Fruit fly (Drosophila melanogaster): Measurements from ENCODE around the gene CG12268.

CG12268 gene

dm6 chr3R:23933684-23934575 is 14.3 kb downstream of the CG12268 start, which contains the start of gene CG5854:
TSS of gene CG5854 (plus strand) at chr3R:23933912.
- TF ChIP-seq Ptx1 (GFP tag; IDR thresholded peaks at IDR 0.05) (peak; percentile 66), nerfin-2 (GFP tag; IDR thresholded peaks at IDR 0.05; ENCODE audit: partially characterized antibody) (no peak), CG5953 (GFP tag; IDR thresholded peaks at IDR 0.05) (0 out of 2 replicates have a peak, but pooled peaks have one; percentile 48), CG3726 (GFP tag; IDR thresholded peaks at IDR 0.05) (peak; percentile 70; the same call in 1 of the 3 replicates), CTCF (GFP tag; optimal IDR thresholded peaks at IDR 0.05) (no peak), CG7786 (GFP tag; optimal IDR thresholded peaks at IDR 0.05) (peak; percentile 71), CG10147 (GFP tag; optimal IDR thresholded peaks at IDR 0.05) (peak; percentile 62), CG7745 (tag; optimal IDR thresholded peaks at IDR 0.05) (no peak), Six4 (GFP tag; optimal IDR thresholded peaks at IDR 0.05) (peak; percentile 68), CG33213 (GFP tag; optimal IDR thresholded peaks at IDR 0.05) (peak; percentile 56), Pdp1 (GFP tag; optimal IDR thresholded peaks at IDR 0.05) (peak; percentile 58 to 71), CG2120 (GFP tag; optimal IDR thresholded peaks at IDR 0.05) (peak; percentile 59), prd (optimal IDR thresholded peaks at IDR 0.05) (no peak), prd (GFP tag; IDR thresholded peaks at IDR 0.05) (peak; percentile 74), CG3995 (GFP tag; optimal IDR thresholded peaks at IDR 0.05) (peak; percentile 42), schlank (tag; optimal IDR thresholded peaks at IDR 0.05) (peak; percentile 42), CG4854 (GFP tag; optimal IDR thresholded peaks at IDR 0.05) (no peak), bsh (GFP tag; optimal IDR thresholded peaks at IDR 0.05) (peak; percentile 90 to 98), CG10565 (GFP tag; optimal IDR thresholded peaks at IDR 0.05) (no peak), sisA (GFP tag; IDR thresholded peaks at IDR 0.05) (peak; percentile 58), CG1647 (GFP tag; optimal IDR thresholded peaks at IDR 0.05) (peak; percentile 59), Hr39 (optimal IDR thresholded peaks at IDR 0.05) (no peak), CG6813 (GFP tag; optimal IDR thresholded peaks at IDR 0.05) (peak; percentile 75), Taf1 (GFP tag; IDR thresholded peaks at IDR 0.05) (0 out of 2 replicates have a peak, but pooled peaks have one; percentile 16), sna (GFP tag; IDR thresholded peaks at IDR 0.05; ENCODE audit: partially characterized antibody) (no peak; the same call in 1 of the 2 replicates), crc (GFP tag; optimal IDR thresholded peaks at IDR 0.05) (peak; percentile 44), sim (GFP tag; IDR thresholded peaks at IDR 0.05) (peak; percentile 55; the same call in 1 of the 2 replicates), gem (tag; optimal IDR thresholded peaks at IDR 0.05) (peak; percentile 79), lmd (GFP tag; IDR thresholded peaks at IDR 0.05) (peak; percentile 59), CG17359 (tag; optimal IDR thresholded peaks at IDR 0.05) (peak; percentile 74), Dad (GFP tag; optimal IDR thresholded peaks at IDR 0.05) (peak; percentile 55), CG9797 (GFP tag; optimal IDR thresholded peaks at IDR 0.05) (peak; percentile 75), CG2129 (GFP tag; IDR thresholded peaks at IDR 0.05; ENCODE audit: partially characterized antibody) (no peak), sug (tag; optimal IDR thresholded peaks at IDR 0.05) (peak; percentile 29), yki (optimal IDR thresholded peaks at IDR 0.05) (no peak), tna (GFP tag; IDR thresholded peaks at IDR 0.05; ENCODE audit: partially characterized antibody) (no peak), gcm (GFP tag; optimal IDR thresholded peaks at IDR 0.05) (peak; percentile 74), CG1832 (GFP tag; optimal IDR thresholded peaks at IDR 0.05) (no peak), Jarid2 (GFP tag; optimal IDR thresholded peaks at IDR 0.05) (peak; percentile 21), dmrt99B (tag; optimal IDR thresholded peaks at IDR 0.05) (peak; percentile 73), Sox102F (GFP tag; optimal IDR thresholded peaks at IDR 0.05) (peak; percentile 86), kah (GFP tag; optimal IDR thresholded peaks at IDR 0.05) (no peak), MBD-R2 (GFP tag; IDR thresholded peaks at IDR 0.05) (peak; percentile 57; the same call in 1 of the 2 replicates), D19A (tag; optimal IDR thresholded peaks at IDR 0.05) (peak; percentile 51), CG9876 (GFP tag; optimal IDR thresholded peaks at IDR 0.05) (peak; percentile 73), Hsf (GFP tag; optimal IDR thresholded peaks at IDR 0.05) (peak; percentile 78), Atf-2 (GFP tag; optimal IDR thresholded peaks at IDR 0.05) (peak; percentile 68), CG7928 (GFP tag; optimal IDR thresholded peaks at IDR 0.05) (peak; percentile 19), CG32772 (GFP tag; IDR thresholded peaks at IDR 0.05) (peak; percentile 37; the same call in 1 of the 2 replicates)

Data from whole organism, embryonic.